Worm (Caenorhabditis elegans): Measurements from ENCODE around the gene wip-1.

DNA sequence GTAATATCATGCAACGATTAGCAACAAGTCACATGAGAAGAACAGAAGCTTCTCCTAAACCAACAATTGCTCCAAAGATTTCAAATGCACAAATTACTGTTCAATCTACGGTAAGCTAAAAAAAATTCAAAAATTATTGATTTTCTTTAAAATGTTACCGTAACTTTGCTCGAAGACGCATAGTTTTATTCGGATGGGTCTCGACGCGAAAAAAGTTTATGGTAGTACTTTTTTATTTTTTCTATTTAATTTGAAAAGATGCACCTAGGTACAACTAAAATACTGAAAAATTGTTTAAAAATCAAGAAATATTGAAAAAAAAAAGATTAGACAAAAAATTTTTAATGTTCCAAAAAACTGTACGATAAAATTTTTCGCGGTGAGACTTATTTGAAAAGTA lies 30.8 kb upstream of the wip-1 start:
- TF ChIP-seq lin-15B (tag; optimal IDR thresholded peaks at IDR 0.05) (no peak), nhr-237 (tag; optimal IDR thresholded peaks at IDR 0.05) (no peak)
